Fruit fly (Drosophila melanogaster) whole organism, embryonic: ENCODE data around the gene fbl.

Experiments
- BEAF-32 ChIP-seq: fragments of 200-800 bp; sonication (Bioruptor generic); optimal IDR thresholded peaks from 3 replicates; lab custom pipeline; 2017; ENCODE audit warnings: missing biosample characterization, missing genetic modification characterization, mild to moderate bottlenecking, moderate library complexity, missing genetic modification reagents
- Bgb ChIP-seq: fragments of 200-800 bp; sonication (Bioruptor generic); IDR thresholded peaks from 2 replicates; pipeline ENCODE4 v1.3.6; 2022; ENCODE audit warnings: missing biosample characterization, missing genetic modification characterization; ENCODE audit not compliant: partially characterized antibody
- CG10462 ChIP-seq: fragments of 200-800 bp; sonication (Bioruptor generic); optimal IDR thresholded peaks from 2 replicates; lab custom pipeline; 2016; ENCODE audit warnings: missing biosample characterization, missing genetic modification characterization
- CG12659 ChIP-seq: fragments of 200-800 bp; sonication (Bioruptor generic); optimal IDR thresholded peaks from 3 replicates; lab custom pipeline; 2017; ENCODE audit warnings: mild to moderate bottlenecking, missing biosample characterization, missing genetic modification reagents, missing genetic modification characterization
- CG13287 ChIP-seq: fragments of 200-800 bp; sonication (Bioruptor generic); IDR thresholded peaks from 2 replicates; pipeline ENCODE4 v1.3.6; 2022; ENCODE audit warnings: missing biosample characterization, missing genetic modification characterization; ENCODE audit not compliant: partially characterized antibody
- CG14710 ChIP-seq: fragments of 200-800 bp; sonication (Bioruptor generic); optimal IDR thresholded peaks from 3 replicates; lab custom pipeline; 2019; ENCODE audit warnings: missing biosample characterization, mild to moderate bottlenecking, missing genetic modification characterization, moderate library complexity
- CG1647 ChIP-seq: fragments of 200-800 bp; sonication (Bioruptor generic); optimal IDR thresholded peaks from 3 replicates; lab custom pipeline; 2016; ENCODE audit warnings: missing biosample characterization, missing genetic modification characterization
- CG17829 ChIP-seq: fragments of 200-800 bp; optimal IDR thresholded peaks from 2 replicates; lab custom pipeline; 2019; ENCODE audit warnings: missing biosample characterization, mild to moderate bottlenecking, missing genetic modification characterization, moderate library complexity
- CG18262 ChIP-seq: fragments of 200-800 bp; optimal IDR thresholded peaks from 3 replicates; lab custom pipeline; 2019; ENCODE audit warnings: missing biosample characterization, mild to moderate bottlenecking, missing genetic modification characterization, moderate library complexity
- CG2116 ChIP-seq: fragments of 200-800 bp; sonication (Bioruptor generic); optimal IDR thresholded peaks from 3 replicates; lab custom pipeline; 2018; ENCODE audit warnings: missing biosample characterization, mild to moderate bottlenecking, missing genetic modification characterization
- CG31365 ChIP-seq: fragments of 200-800 bp; sonication (Bioruptor generic); optimal IDR thresholded peaks from 2 replicates; lab custom pipeline; 2018; ENCODE audit warnings: missing biosample characterization, mild to moderate bottlenecking, missing genetic modification characterization
- CG32772 ChIP-seq: fragments of 200-800 bp; sonication (Bioruptor generic); IDR thresholded peaks from 2 replicates; pipeline ENCODE4 v1.3.6; 2022; ENCODE audit warnings: missing biosample characterization, missing genetic modification characterization
- CG3847 ChIP-seq: fragments of 200-800 bp; sonication (Bioruptor generic); IDR thresholded peaks from 2 replicates; pipeline ENCODE4 v1.3.6; 2022; ENCODE audit warnings: missing biosample characterization, missing genetic modification characterization
- CG4854 ChIP-seq: fragments of 200-800 bp; sonication (Bioruptor generic); optimal IDR thresholded peaks from 2 replicates; lab custom pipeline; 2016; ENCODE audit warnings: missing biosample characterization, missing genetic modification characterization, inconsistent platforms
- CG7357 ChIP-seq: fragments of 200-800 bp; sonication (Bioruptor generic); IDR thresholded peaks from 3 replicates; pipeline ENCODE4 v1.3.6; 2022; ENCODE audit warnings: missing biosample characterization, missing genetic modification characterization
- Dfd ChIP-seq, 2 experiments: fragments of >200 bp; optimal IDR thresholded peaks; 2 replicates each; lab custom pipeline; 2017; ENCODE audit warnings: missing biosample characterization in 2 of 2, missing genetic modification characterization in 2 of 2
- Dll ChIP-seq: fragments of 200-800 bp; sonication (Bioruptor generic); IDR thresholded peaks from 4 replicates; pipeline ENCODE4 v1.3.6; 2022; ENCODE audit warnings: missing biosample characterization, missing genetic modification characterization; ENCODE audit not compliant: partially characterized antibody
- Doc2 ChIP-seq: fragments of 200-800 bp; sonication (Bioruptor generic); IDR thresholded peaks from 2 replicates; pipeline ENCODE4 v1.3.6; 2022; ENCODE audit warnings: missing biosample characterization, missing genetic modification characterization
- Doc3 ChIP-seq: fragments of 200-800 bp; sonication (Bioruptor generic); IDR thresholded peaks from 3 replicates; pipeline ENCODE4 v1.3.6; 2022; ENCODE audit warnings: missing biosample characterization, missing genetic modification characterization; ENCODE audit not compliant: partially characterized antibody
- Dp ChIP-seq: fragments of 200-800 bp; sonication (Bioruptor generic); optimal IDR thresholded peaks from 2 replicates; lab custom pipeline; 2018; ENCODE audit warnings: missing biosample characterization, mild to moderate bottlenecking, missing genetic modification characterization, moderate library complexity
- Dref ChIP-seq: fragments of 200-800 bp; sonication (Bioruptor generic); IDR thresholded peaks from 2 replicates; pipeline ENCODE4 v1.3.6; 2022; ENCODE audit warnings: missing biosample characterization, missing genetic modification characterization
- E2f2 ChIP-seq: fragments of 200-800 bp; sonication (Bioruptor generic); IDR thresholded peaks from 2 replicates; pipeline ENCODE4 v1.3.6; 2022; ENCODE audit warnings: missing biosample characterization, missing genetic modification characterization
- Elba2 ChIP-seq: fragments of 200-800 bp; sonication (Bioruptor generic); optimal IDR thresholded peaks from 3 replicates; lab custom pipeline; 2016; ENCODE audit warnings: missing biosample characterization, missing genetic modification characterization
- HLH3B ChIP-seq: fragments of 200-800 bp; sonication (Bioruptor generic); IDR thresholded peaks from 2 replicates; pipeline ENCODE4 v1.3.6; 2022; ENCODE audit warnings: missing biosample characterization, missing genetic modification characterization
- HLH4C ChIP-seq: fragments of 200-800 bp; sonication (Bioruptor generic); IDR thresholded peaks from 3 replicates; pipeline ENCODE4 v1.3.6; 2022; ENCODE audit warnings: missing biosample characterization, missing genetic modification characterization; ENCODE audit not compliant: partially characterized antibody
- HLH54F ChIP-seq: fragments of 200-800 bp; sonication (Bioruptor generic); optimal IDR thresholded peaks from 3 replicates; lab custom pipeline; 2016; ENCODE audit warnings: missing biosample characterization, missing genetic modification characterization
- MBD-R2 ChIP-seq: fragments of 200-800 bp; sonication (Bioruptor generic); IDR thresholded peaks from 2 replicates; pipeline ENCODE4 v1.3.6; 2022; ENCODE audit warnings: missing biosample characterization, missing genetic modification characterization
- MESR4 ChIP-seq: fragments of 200-800 bp; sonication (Bioruptor generic); optimal IDR thresholded peaks from 2 replicates; lab custom pipeline; 2018; ENCODE audit warnings: missing biosample characterization, mild to moderate bottlenecking, missing genetic modification characterization, moderate library complexity
- Nf-YC ChIP-seq: fragments of 200-800 bp; optimal IDR thresholded peaks from 3 replicates; lab custom pipeline; 2019; ENCODE audit warnings: missing biosample characterization, mild to moderate bottlenecking, missing genetic modification characterization, moderate library complexity
- Opbp ChIP-seq: fragments of 200-800 bp; sonication (Bioruptor generic); IDR thresholded peaks from 3 replicates; pipeline ENCODE4 v1.3.6; 2022; ENCODE audit warnings: missing biosample characterization, missing genetic modification characterization; ENCODE audit not compliant: partially characterized antibody
- Scr ChIP-seq: fragments of 200-800 bp; sonication (Bioruptor generic); IDR thresholded peaks from 2 replicates; pipeline ENCODE4 v1.3.6; 2022; ENCODE audit warnings: missing biosample characterization, missing genetic modification characterization; ENCODE audit not compliant: partially characterized antibody
- Sry-δ ChIP-seq: fragments of 200-800 bp; sonication (Bioruptor generic); optimal IDR thresholded peaks from 2 replicates; lab custom pipeline; 2016; ENCODE audit warnings: missing biosample characterization, missing genetic modification characterization
- bbx ChIP-seq: fragments of 200-800 bp; sonication (Bioruptor generic); IDR thresholded peaks from 2 replicates; pipeline ENCODE4 v1.3.6; 2022; ENCODE audit warnings: missing biosample characterization, missing genetic modification characterization; ENCODE audit not compliant: partially characterized antibody
- crp ChIP-seq, 2 experiments: fragments of 200-800 bp; sonication (Bioruptor generic); optimal IDR thresholded peaks; 2 replicates in 1 of 2; 3 replicates in 1 of 2; lab custom pipeline; 2017; ENCODE audit warnings: missing biosample characterization in 2 of 2, missing genetic modification characterization in 2 of 2, mild to moderate bottlenecking in 1 of 2, moderate library complexity in 1 of 2
- hbn ChIP-seq: fragments of 200-800 bp; sonication (Bioruptor generic); IDR thresholded peaks from 2 replicates; pipeline ENCODE4 v1.3.6; 2022; ENCODE audit warnings: missing biosample characterization, missing genetic modification characterization; ENCODE audit not compliant: partially characterized antibody
- inv ChIP-seq: fragments of 200-800 bp; sonication (Bioruptor generic); IDR thresholded peaks from 2 replicates; pipeline ENCODE4 v1.3.6; 2022; ENCODE audit warnings: missing biosample characterization, missing genetic modification characterization; ENCODE audit not compliant: partially characterized antibody
- nmo ChIP-seq: fragments of 200-800 bp; sonication (Bioruptor generic); optimal IDR thresholded peaks from 2 replicates; lab custom pipeline; 2018; ENCODE audit warnings: missing biosample characterization, mild to moderate bottlenecking, missing genetic modification characterization, moderate library complexity
- peb ChIP-seq: fragments of 200-800 bp; sonication (Bioruptor generic); IDR thresholded peaks from 2 replicates; pipeline ENCODE4 v1.3.6; 2022; ENCODE audit warnings: missing biosample characterization, missing genetic modification characterization
- phol ChIP-seq: fragments of 200-800 bp; sonication (Bioruptor generic); optimal IDR thresholded peaks from 3 replicates; lab custom pipeline; 2018; ENCODE audit warnings: missing biosample characterization, mild to moderate bottlenecking, missing genetic modification characterization, moderate library complexity
- pzg ChIP-seq: fragments of 200-800 bp; sonication (Bioruptor generic); optimal IDR thresholded peaks from 3 replicates; lab custom pipeline; 2018; ENCODE audit warnings: missing biosample characterization, mild to moderate bottlenecking, missing genetic modification characterization, moderate library complexity
- row ChIP-seq: fragments of 200-800 bp; sonication (Bioruptor generic); IDR thresholded peaks from 3 replicates; pipeline ENCODE4 v1.3.6; 2022; ENCODE audit warnings: missing biosample characterization, missing genetic modification characterization
- sim ChIP-seq: fragments of 200-800 bp; sonication (Bioruptor generic); IDR thresholded peaks from 2 replicates; pipeline ENCODE4 v1.3.6; 2022; ENCODE audit warnings: missing biosample characterization, missing genetic modification characterization
- slbo ChIP-seq: fragments of 200-800 bp; sonication (Bioruptor generic); IDR thresholded peaks from 2 replicates; pipeline ENCODE4 v1.3.6; 2022; ENCODE audit warnings: missing biosample characterization, missing genetic modification characterization
- sna ChIP-seq: fragments of 200-800 bp; sonication (Bioruptor generic); IDR thresholded peaks from 2 replicates; pipeline ENCODE4 v1.3.6; 2022; ENCODE audit warnings: missing biosample characterization, missing genetic modification characterization; ENCODE audit not compliant: partially characterized antibody
- tin ChIP-seq: fragments of 200-800 bp; sonication (Bioruptor generic); optimal IDR thresholded peaks from 3 replicates; lab custom pipeline; 2016; ENCODE audit warnings: missing biosample characterization, missing genetic modification characterization
- tna ChIP-seq: fragments of 200-800 bp; sonication (Bioruptor generic); IDR thresholded peaks from 2 replicates; pipeline ENCODE4 v1.3.6; 2022; ENCODE audit warnings: missing biosample characterization, missing genetic modification characterization; ENCODE audit not compliant: partially characterized antibody
- trem ChIP-seq: fragments of 200-800 bp; optimal IDR thresholded peaks from 3 replicates; lab custom pipeline; 2019; ENCODE audit warnings: missing biosample characterization, mild to moderate bottlenecking, missing genetic modification characterization, moderate library complexity
- unc-4 ChIP-seq: fragments of 200-800 bp; sonication (Bioruptor generic); IDR thresholded peaks from 2 replicates; pipeline ENCODE4 v1.3.6; 2022; ENCODE audit warnings: missing biosample characterization, missing genetic modification characterization; ENCODE audit not compliant: partially characterized antibody
- zfh1 ChIP-seq: fragments of 200-800 bp; sonication (Bioruptor generic); IDR thresholded peaks from 3 replicates; pipeline ENCODE4 v1.3.6; 2022; ENCODE audit warnings: missing biosample characterization, missing genetic modification characterization

fbl gene

DNA sequence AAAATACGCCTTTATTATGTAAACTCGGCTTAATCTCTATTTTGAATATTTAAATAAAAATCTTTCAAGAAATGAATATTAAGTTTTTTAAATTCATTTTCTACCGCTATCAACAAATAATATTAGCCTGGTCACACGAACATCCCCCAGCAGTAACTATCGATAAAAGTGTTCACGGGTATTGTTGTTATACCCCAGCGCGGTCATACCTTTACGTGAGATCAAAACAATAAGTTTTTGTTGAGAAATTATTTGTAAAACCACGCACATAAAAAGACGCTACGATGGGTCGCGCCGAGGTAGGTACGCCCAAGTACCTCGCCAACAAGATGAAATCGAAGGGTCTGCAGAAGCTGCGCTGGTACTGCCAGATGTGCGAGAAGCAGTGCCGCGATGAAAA is 27.6 kb upstream of the fbl start, which contains the start of gene kin17 (continued):
- no peak for TF ChIP-seq CG4854
- TF ChIP-seq crp (GFP tag; optimal IDR thresholded peaks at IDR 0.05; lab: Kevin White, UChicago): peak in 1 of 2 experiments; percentile 60
- TF ChIP-seq hbn: peak; percentile 65; the same call in 1 of the 2 replicates
- peak; percentile 45; the same call in 1 of the 3 replicates for TF ChIP-seq Doc3 (GFP tag; lab: Robert Waterston, UW)
- no peak for TF ChIP-seq peb
- peak; percentile 69 for TF ChIP-seq MESR4 (GFP tag; lab: Kevin White, UChicago)
- TF ChIP-seq HLH3B (GFP tag; lab: Robert Waterston, UW): no peak
- TF ChIP-seq zfh1 (GFP tag; lab: Robert Waterston, UW): no peak
- TF ChIP-seq Elba2 (GFP tag; lab: Kevin White, UChicago): peak; percentile 57
- TF ChIP-seq pzg (GFP tag; lab: Kevin White, UChicago): peak; percentile 78
- peak; percentile 84 for TF ChIP-seq Dp (GFP tag; lab: Kevin White, UChicago)
- TF ChIP-seq MBD-R2: peak; percentile 69
- TF ChIP-seq trem: peak; percentile 64
- no peak for TF ChIP-seq tin
- no peak for TF ChIP-seq CG1647
- TF ChIP-seq sna (GFP tag; lab: Robert Waterston, UW): peak; percentile 51; the same call in 1 of the 2 replicates
- peak; percentile 2 for TF ChIP-seq CG2116
- TF ChIP-seq Scr (GFP tag; lab: Robert Waterston, UW): peak; percentile 75
- TF ChIP-seq BEAF-32 (GFP tag; lab: Kevin White, UChicago): peak; percentile 80
- TF ChIP-seq bbx (GFP tag; lab: Robert Waterston, UW): peak; percentile 75
- peak; percentile 76; the same call in 3 of the 4 replicates for TF ChIP-seq Dll (GFP tag; lab: Robert Waterston, UW)
- no peak for TF ChIP-seq CG7357 (GFP tag; lab: Robert Waterston, UW)
- TF ChIP-seq CG18262: no peak
- peak; percentile 8 for TF ChIP-seq CG12659
- TF ChIP-seq Doc2: no peak
- no peak for TF ChIP-seq sim (GFP tag; lab: Robert Waterston, UW)
- no peak for TF ChIP-seq Dfd (GFP tag; optimal IDR thresholded peaks at IDR 0.05; lab: Kevin White, UChicago)
- TF ChIP-seq CG32772 (GFP tag; lab: Robert Waterston, UW): no peak
- no peak for TF ChIP-seq CG31365 (tag; lab: Kevin White, UChicago)
- peak; percentile 8 for TF ChIP-seq CG10462 (GFP tag; lab: Kevin White, UChicago)
- TF ChIP-seq tna: peak; percentile 55; the same call in 1 of the 2 replicates
- no peak for TF ChIP-seq Nf-YC
- TF ChIP-seq HLH54F: no peak
- TF ChIP-seq Bgb (GFP tag; lab: Robert Waterston, UW): peak; percentile 74
- no peak for TF ChIP-seq phol
- peak; percentile 70 for TF ChIP-seq Dref (GFP tag; lab: Robert Waterston, UW)
- TF ChIP-seq row (GFP tag; lab: Robert Waterston, UW): peak; percentile 14; the same call in 1 of the 3 replicates
- TF ChIP-seq CG13287 (GFP tag; lab: Robert Waterston, UW): peak; percentile 87
- TF ChIP-seq HLH4C (GFP tag; lab: Robert Waterston, UW): 0 out of 3 replicates have a peak, but pooled peaks have one; percentile 36
- TF ChIP-seq CG17829 (tag; lab: Kevin White, UChicago): peak; percentile 3
- no peak for TF ChIP-seq slbo
- TF ChIP-seq nmo: peak; percentile 6
- TF ChIP-seq inv (GFP tag; lab: Robert Waterston, UW): peak; percentile 39; the same call in 1 of the 2 replicates
- peak; percentile 90 for TF ChIP-seq E2f2 (GFP tag; lab: Robert Waterston, UW)
- peak; percentile 72 for TF ChIP-seq Opbp (GFP tag; lab: Robert Waterston, UW)
- peak; percentile 39 for TF ChIP-seq CG14710 (tag; lab: Kevin White, UChicago)
- TF ChIP-seq CG3847 (GFP tag; lab: Robert Waterston, UW): peak; percentile 26; the same call in 1 of the 2 replicates
- TF ChIP-seq unc-4: peak; percentile 74
- TF ChIP-seq Sry-δ: peak; percentile 66
